Worm (Caenorhabditis elegans) whole organism, L1 larva: ENCODE results near the gene nhr-281.

Source experiments
- F16B12.6 ChIP-seq: fragments of 150-350 bp; optimal IDR thresholded peaks from 2 replicates; lab custom pipeline; 2014; ENCODE audit warnings: missing biosample characterization, missing genetic modification characterization
- aha-1 ChIP-seq: fragments of 150-350 bp; optimal IDR thresholded peaks from 2 replicates; lab custom pipeline; 2014; ENCODE audit warnings: missing biosample characterization, missing genetic modification characterization
- alr-1 ChIP-seq: fragments of 200-800 bp; sonication (Bioruptor generic); optimal IDR thresholded peaks from 2 replicates; lab custom pipeline; 2018; ENCODE audit warnings: borderline replicate concordance, mild to moderate bottlenecking, missing genetic modification characterization, missing compliant biosample characterization
- aly-2 ChIP-seq: fragments of 150-350 bp; optimal IDR thresholded peaks from 2 replicates; lab custom pipeline; 2014; ENCODE audit warnings: missing biosample characterization, missing genetic modification characterization
- ama-1 ChIP-seq: fragments of 150-350 bp; optimal IDR thresholded peaks from 2 replicates; lab custom pipeline; 2014
- blmp-1 ChIP-seq: fragments of 150-350 bp; optimal IDR thresholded peaks from 2 replicates; lab custom pipeline; 2014; ENCODE audit warnings: missing biosample characterization, missing genetic modification characterization
- ceh-63 ChIP-seq: fragments of 200-800 bp; sonication (Bioruptor generic); optimal IDR thresholded peaks from 2 replicates; lab custom pipeline; 2018; ENCODE audit warnings: mild to moderate bottlenecking, missing genetic modification characterization, missing compliant biosample characterization
- ceh-8 ChIP-seq: fragments of 200-800 bp; sonication (Bioruptor generic); optimal IDR thresholded peaks from 2 replicates; lab custom pipeline; 2018; ENCODE audit warnings: mild to moderate bottlenecking, missing genetic modification characterization, moderate library complexity, missing compliant biosample characterization
- ceh-82 ChIP-seq, 3 experiments: fragments of 150-350 bp in 1 of 3; sonication (generic microtip) in 2 of 3; optimal IDR thresholded peaks; 2 replicates each; lab custom pipeline; 2014 to 2017; ENCODE audit warnings: missing biosample characterization in 3 of 3, missing genetic modification characterization in 3 of 3
- ceh-90 ChIP-seq: sonication (generic microtip); optimal IDR thresholded peaks from 2 replicates; lab custom pipeline; 2016; ENCODE audit warnings: missing genetic modification characterization, missing compliant biosample characterization
- ces-1 ChIP-seq: fragments of 150-350 bp; optimal IDR thresholded peaks from 2 replicates; lab custom pipeline; 2014; ENCODE audit warnings: missing biosample characterization, missing genetic modification reagents, missing genetic modification characterization
- dpl-1 ChIP-seq, 3 experiments: fragments of 150-350 bp in 2 of 3; sonication (generic microtip) in 1 of 3; optimal IDR thresholded peaks; 2 replicates each; lab custom pipeline; 2014 to 2017; ENCODE audit warnings: missing biosample characterization in 3 of 3, missing genetic modification characterization in 3 of 3, missing genetic modification reagents in 3 of 3
- dsc-1 ChIP-seq: sonication (generic microtip); optimal IDR thresholded peaks from 2 replicates; lab custom pipeline; 2016; ENCODE audit warnings: mild to moderate bottlenecking, missing genetic modification characterization, missing compliant biosample characterization
- efl-1 ChIP-seq, 4 experiments: fragments of 150-350 bp; optimal IDR thresholded peaks in 3 of 4; peaks in 1 of 4; 1 replicate in 1 of 4; 2 replicates in 3 of 4; lab custom pipeline; 2014; ENCODE audit warnings: missing biosample characterization in 2 of 4, missing genetic modification characterization in 2 of 4, missing genetic modification reagents in 2 of 4
- efl-3 ChIP-seq: fragments of 200-800 bp; sonication (Bioruptor generic); optimal IDR thresholded peaks from 2 replicates; lab custom pipeline; 2018; ENCODE audit warnings: mild to moderate bottlenecking, missing genetic modification characterization, missing compliant biosample characterization
- elt-2 ChIP-seq: sonication (generic microtip); optimal IDR thresholded peaks from 2 replicates; lab custom pipeline; 2016; ENCODE audit warnings: missing genetic modification characterization, mild to moderate bottlenecking, inconsistent platforms, missing compliant biosample characterization, missing genetic modification reagents
- ets-5 ChIP-seq: fragments of 200-800 bp; sonication (Bioruptor generic); IDR thresholded peaks from 2 replicates; pipeline ENCODE4 v1.3.6; 2022; ENCODE audit warnings: missing genetic modification characterization, missing compliant biosample characterization
- fos-1 ChIP-seq: fragments of 150-350 bp; optimal IDR thresholded peaks from 2 replicates; lab custom pipeline; 2014; ENCODE audit warnings: missing biosample characterization, missing genetic modification characterization
- grh-1 ChIP-seq: fragments of 200-800 bp; sonication (Bioruptor generic); IDR thresholded peaks from 2 replicates; pipeline ENCODE4 v1.3.6; 2022; ENCODE audit warnings: missing genetic modification reagents, missing genetic modification characterization, missing compliant biosample characterization
- hlh-17 ChIP-seq: fragments of 200-800 bp; sonication (Bioruptor generic); optimal IDR thresholded peaks from 2 replicates; lab custom pipeline; 2018; ENCODE audit warnings: missing genetic modification characterization, mild to moderate bottlenecking, missing compliant biosample characterization, moderate library complexity, borderline replicate concordance
- hpl-2 ChIP-seq: fragments of 150-350 bp; optimal IDR thresholded peaks from 2 replicates; lab custom pipeline; 2014; ENCODE audit warnings: missing biosample characterization, missing genetic modification reagents, missing genetic modification characterization
- irx-1 ChIP-seq: sonication (generic microtip); optimal IDR thresholded peaks from 2 replicates; lab custom pipeline; 2016; ENCODE audit warnings: missing genetic modification characterization, missing compliant biosample characterization
- lin-15B ChIP-seq: fragments of 150-350 bp; sonication (generic microtip); optimal IDR thresholded peaks from 3 replicates; lab custom pipeline; 2014; ENCODE audit warnings: missing biosample characterization, missing genetic modification characterization
- lin-35 ChIP-seq, 2 experiments: fragments of 150-350 bp; optimal IDR thresholded peaks; 2 replicates each; lab custom pipeline; 2014; ENCODE audit warnings: missing biosample characterization in 2 of 2, missing genetic modification characterization in 2 of 2, missing genetic modification reagents in 2 of 2
- lin-39 ChIP-seq: fragments of 150-350 bp; optimal IDR thresholded peaks from 2 replicates; lab custom pipeline; 2014; ENCODE audit warnings: missing biosample characterization, missing genetic modification reagents, missing genetic modification characterization
- lsy-2 ChIP-seq, 2 experiments: fragments of 150-350 bp; optimal IDR thresholded peaks; 2 replicates each; lab custom pipeline; 2014; ENCODE audit warnings: missing biosample characterization in 2 of 2, missing genetic modification characterization in 2 of 2
- mab-9 ChIP-seq: fragments of 200-800 bp; sonication (Bioruptor generic); IDR thresholded peaks from 2 replicates; pipeline ENCODE4 v1.3.6; 2022; ENCODE audit warnings: missing genetic modification reagents, missing genetic modification characterization, missing compliant biosample characterization
- mef-2 ChIP-seq: fragments of 150-350 bp; optimal IDR thresholded peaks from 2 replicates; lab custom pipeline; 2014; ENCODE audit warnings: missing biosample characterization, missing genetic modification characterization
- mep-1 ChIP-seq: fragments of 150-350 bp; optimal IDR thresholded peaks from 2 replicates; lab custom pipeline; 2014; ENCODE audit warnings: missing biosample characterization, missing genetic modification characterization
- nhr-19 ChIP-seq: fragments of 200-800 bp; sonication (Bioruptor generic); conservative IDR thresholded peaks from 2 replicates; pipeline ENCODE4 v1.3.6; 2022; ENCODE audit warnings: missing genetic modification characterization, missing compliant biosample characterization
- nhr-20 ChIP-seq: sonication (generic microtip); optimal IDR thresholded peaks from 2 replicates; lab custom pipeline; 2016; ENCODE audit warnings: mild to moderate bottlenecking, missing genetic modification characterization, missing compliant biosample characterization
- nhr-47 ChIP-seq: sonication (generic microtip); optimal IDR thresholded peaks from 2 replicates; lab custom pipeline; 2016; ENCODE audit warnings: mild to moderate bottlenecking, missing genetic modification characterization, moderate library complexity, missing compliant biosample characterization
- nhr-76 ChIP-seq: sonication (generic microtip); optimal IDR thresholded peaks from 2 replicates; lab custom pipeline; 2017; ENCODE audit warnings: missing biosample characterization, missing genetic modification characterization
- nhr-84 ChIP-seq: sonication (generic microtip); optimal IDR thresholded peaks from 2 replicates; lab custom pipeline; 2017; ENCODE audit warnings: missing biosample characterization, missing genetic modification characterization
- pqm-1 ChIP-seq: sonication (generic microtip); optimal IDR thresholded peaks from 3 replicates; lab custom pipeline; 2017; ENCODE audit warnings: missing biosample characterization, missing genetic modification characterization
- rnt-1 ChIP-seq: sonication (generic microtip); optimal IDR thresholded peaks from 2 replicates; lab custom pipeline; 2016; ENCODE audit warnings: mild to moderate bottlenecking, missing genetic modification characterization, moderate library complexity, missing compliant biosample characterization
- sox-4 ChIP-seq: sonication (generic microtip); optimal IDR thresholded peaks from 2 replicates; lab custom pipeline; 2016; ENCODE audit warnings: missing genetic modification characterization, missing compliant biosample characterization
- sptf-1 ChIP-seq: fragments of 150-350 bp; optimal IDR thresholded peaks from 2 replicates; lab custom pipeline; 2014; ENCODE audit warnings: missing biosample characterization, missing genetic modification characterization
- sup-37 ChIP-seq: fragments of 200-800 bp; sonication (Bioruptor generic); optimal IDR thresholded peaks from 2 replicates; lab custom pipeline; 2018; ENCODE audit warnings: mild to moderate bottlenecking, missing genetic modification characterization, missing compliant biosample characterization
- tbx-2 ChIP-seq: sonication (generic microtip); optimal IDR thresholded peaks from 2 replicates; lab custom pipeline; 2016; ENCODE audit warnings: missing genetic modification characterization, missing compliant biosample characterization
- unc-130 ChIP-seq: fragments of 150-350 bp; optimal IDR thresholded peaks from 2 replicates; lab custom pipeline; 2017; ENCODE audit warnings: missing biosample characterization, missing genetic modification characterization, inconsistent platforms
- unc-30 ChIP-seq: sonication (generic microtip); optimal IDR thresholded peaks from 2 replicates; lab custom pipeline; 2017; ENCODE audit warnings: missing biosample characterization, missing genetic modification characterization
- xbp-1 ChIP-seq: sonication (generic microtip); optimal IDR thresholded peaks from 2 replicates; lab custom pipeline; 2016; ENCODE audit warnings: missing genetic modification characterization, missing compliant biosample characterization
- zip-4 ChIP-seq: fragments of 200-800 bp; sonication (Bioruptor generic); optimal IDR thresholded peaks from 2 replicates; lab custom pipeline; 2018; ENCODE audit warnings: mild to moderate bottlenecking, missing genetic modification characterization, moderate library complexity, missing compliant biosample characterization
- ztf-11 ChIP-seq, 2 experiments: sonication (generic microtip); optimal IDR thresholded peaks; 2 replicates each; lab custom pipeline; 2016 to 2017; ENCODE audit warnings: missing genetic modification characterization in 2 of 2, missing biosample characterization in 1 of 2, missing compliant biosample characterization in 1 of 2
- ztf-4 ChIP-seq: fragments of 150-350 bp; optimal IDR thresholded peaks from 2 replicates; lab custom pipeline; 2014; ENCODE audit warnings: missing biosample characterization, missing genetic modification characterization

nhr-281 gene

DNA sequence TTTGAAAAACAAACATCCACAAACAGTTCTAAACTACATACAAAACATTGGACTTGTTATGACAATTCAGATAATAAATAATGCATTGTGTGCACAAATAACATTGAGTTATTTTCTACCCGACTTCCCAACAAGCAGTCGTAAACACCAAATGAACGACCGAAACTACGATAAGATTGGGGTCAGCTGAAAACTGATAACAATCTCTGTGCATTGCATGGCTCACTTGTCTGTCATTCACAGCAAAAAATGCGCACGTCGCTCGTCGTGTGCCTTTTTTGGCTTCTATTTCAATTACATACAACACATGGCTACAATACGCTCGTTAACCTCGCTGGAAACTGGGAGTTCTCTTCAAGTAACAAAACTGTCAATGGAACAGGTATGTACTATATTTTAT lies 42.3 kb downstream of the nhr-281 start, which contains the start of gene C33G3.4:
C33G3.4 (plus strand) TSS at position 213 of the 400 bp plus-strand sequence.
- peak; percentile 78 for TF ChIP-seq elt-2
- no peak for TF ChIP-seq hpl-2 (GFP tag; lab: Kevin White, UChicago)
- TF ChIP-seq lin-35 (GFP tag; optimal IDR thresholded peaks at IDR 0.05; lab: Kevin White, UChicago) = peak in 1 of 2 experiments; percentile 6
- no peak for TF ChIP-seq ama-1 (lab: Kevin White, UChicago)
- TF ChIP-seq fos-1 (tag; lab: Kevin White, UChicago) = no peak
- TF ChIP-seq lin-15B (tag; lab: Kevin White, UChicago) = no peak
- TF ChIP-seq mab-9 (GFP tag; lab: Robert Waterston, UW) = no peak

- peak; percentile 98 for TF ChIP-seq blmp-1 (tag; lab: Kevin White, UChicago)
- TF ChIP-seq ceh-63 (GFP tag; lab: Kevin White, UChicago) = no peak
- TF ChIP-seq, all 84 proteins: peak for 1
These were observed 43.7 kb downstream of the nhr-281 start for ce11 chrX:14069528-14069927.

DNA sequence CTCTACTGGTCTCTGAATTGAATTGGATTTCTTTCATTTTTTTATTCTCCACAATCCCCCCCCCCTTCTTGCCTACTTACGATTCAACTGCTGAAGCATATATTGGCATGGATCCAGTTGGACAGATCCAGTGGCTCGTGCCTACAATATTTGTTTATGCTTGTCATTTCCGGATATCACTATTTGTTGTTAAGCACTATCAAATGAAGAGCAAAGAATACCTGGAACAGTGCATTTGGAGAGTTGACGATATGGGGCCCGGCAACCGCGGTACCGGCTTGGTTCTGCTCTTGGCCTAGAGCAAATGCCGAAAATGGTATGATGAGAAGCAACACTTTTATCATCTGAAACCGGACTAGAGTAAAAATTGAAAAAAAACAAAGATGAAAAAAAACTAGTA lies 45.6 kb downstream of the nhr-281 start, which contains the start of gene lgc-21:
lgc-21 (minus strand) TSS at position 344 of the 400 bp plus-strand sequence.
- TF ChIP-seq lin-15B (tag; lab: Kevin White, UChicago) (no peak), sptf-1 (no peak), hlh-17 (GFP tag; lab: Kevin White, UChicago) (no peak), rnt-1 (no peak), alr-1 (tag; lab: Kevin White, UChicago) (no peak), ama-1 (lab: Kevin White, UChicago) (no peak), nhr-19 (GFP tag; lab: Robert Waterston, UW) (no peak), ets-5 (GFP tag; lab: Robert Waterston, UW) (no peak), dsc-1 (tag; lab: Kevin White, UChicago) (no peak), sox-4 (tag; lab: Kevin White, UChicago) (no peak)

DNA sequence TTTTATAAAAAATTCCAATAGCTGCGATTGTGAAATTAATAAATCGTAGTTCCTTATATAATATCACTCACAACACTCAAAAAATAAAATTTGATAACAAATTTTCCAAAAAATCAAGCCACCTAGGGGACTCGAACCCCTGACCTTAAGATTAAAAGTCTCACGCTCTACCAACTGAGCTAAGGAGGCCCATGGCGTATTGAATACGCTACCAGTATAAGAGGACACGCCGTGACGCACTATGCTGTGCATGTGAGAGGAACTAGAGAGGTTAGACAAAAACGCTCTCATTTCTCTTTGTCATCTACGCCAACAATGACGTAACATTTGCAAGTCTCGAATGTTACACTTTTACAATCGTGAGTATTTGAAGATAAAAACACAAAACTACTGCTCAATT lies 49.4 kb downstream of the nhr-281 start:
- no peak for TF ChIP-seq ceh-90 (tag; lab: Kevin White, UChicago)
- peak; percentile 89 for TF ChIP-seq tbx-2
- no peak for TF ChIP-seq nhr-76 (tag; lab: Kevin White, UChicago)
- peak; percentile 90 for TF ChIP-seq nhr-47 (tag; lab: Kevin White, UChicago)
- peak; percentile 50 for TF ChIP-seq lin-39 (tag; lab: Kevin White, UChicago)
- TF ChIP-seq xbp-1 (tag; lab: Kevin White, UChicago) = peak; percentile 88
- peak; percentile 90 for TF ChIP-seq mep-1
- TF ChIP-seq sup-37 = peak; percentile 75
- TF ChIP-seq efl-1 (optimal IDR thresholded peaks at IDR 0.05; lab: Kevin White, UChicago) = peak; percentile 54 to 64
- TF ChIP-seq efl-1 (GFP tag; optimal IDR thresholded peaks at IDR 0.05 in 1 of 2; lab: Kevin White, UChicago) = peak; percentile 7 to 94
- peak; percentile 5 for TF ChIP-seq efl-3 (GFP tag; lab: Kevin White, UChicago)
- TF ChIP-seq alr-1 (tag; lab: Kevin White, UChicago) = no peak
- TF ChIP-seq unc-130 (tag; lab: Kevin White, UChicago) = peak; percentile 93
- peak; percentile 90 for TF ChIP-seq nhr-20
- TF ChIP-seq F16B12.6 (tag; lab: Kevin White, UChicago) = peak; percentile 4
- TF ChIP-seq aha-1 (tag; lab: Kevin White, UChicago) = peak; percentile 9
- peak; percentile 82 to 85 for TF ChIP-seq lsy-2 (tag; optimal IDR thresholded peaks at IDR 0.05; lab: Kevin White, UChicago)
- TF ChIP-seq aly-2 (tag; lab: Kevin White, UChicago) = peak; percentile 82
- no peak for TF ChIP-seq nhr-84 (tag; lab: Kevin White, UChicago)
- no peak for TF ChIP-seq ets-5 (GFP tag; lab: Robert Waterston, UW)
- TF ChIP-seq ztf-11 (tag; optimal IDR thresholded peaks at IDR 0.05; lab: Kevin White, UChicago) = peak in 1 of 2 experiments; percentile 29
- peak; percentile 82 for TF ChIP-seq irx-1 (tag; lab: Kevin White, UChicago)
- TF ChIP-seq pqm-1 (tag; lab: Kevin White, UChicago) = no peak
- peak in 2 of 3 experiments; percentile 37 to 49 for TF ChIP-seq dpl-1 (GFP tag; optimal IDR thresholded peaks at IDR 0.05; lab: Kevin White, UChicago)
- peak; percentile 83 for TF ChIP-seq ceh-8
- TF ChIP-seq lin-15B (tag; lab: Kevin White, UChicago) = no peak
- TF ChIP-seq mef-2 = no peak
- peak; percentile 82 for TF ChIP-seq ztf-4
- no peak for TF ChIP-seq unc-30 (tag; lab: Kevin White, UChicago)
- peak; percentile 62 to 83 (median 81) for TF ChIP-seq ceh-82 (tag; optimal IDR thresholded peaks at IDR 0.05; lab: Kevin White, UChicago)
- TF ChIP-seq sptf-1 = no peak
- peak; percentile 55 for TF ChIP-seq zip-4
- TF ChIP-seq grh-1 (GFP tag; lab: Robert Waterston, UW) = peak; percentile 42; the same call in 1 of the 2 replicates
- no peak for TF ChIP-seq ces-1
